Worm (Caenorhabditis elegans): Measurements from ENCODE around the gene twk-18.
A peak's percentile ranks its signal among the peaks of the same experiment; 100 is the strongest.

ce11 chrX:8952007-8952406 lies 35.9 kb upstream of the twk-18 start:
- TF ChIP-seq vab-7 (GFP tag; IDR thresholded peaks at IDR 0.05) (no peak), snpc-4 (tag; optimal IDR thresholded peaks at IDR 0.05) (no peak), nhr-237 (tag; optimal IDR thresholded peaks at IDR 0.05) (no peak), unc-62 (GFP tag; optimal IDR thresholded peaks at IDR 0.05 in 1 of 2) (no peak), unc-62 (tag; optimal IDR thresholded peaks at IDR 0.05) (no peak), ama-1 (optimal IDR thresholded peaks at IDR 0.05) (no peak), fkh-10 (GFP tag; optimal IDR thresholded peaks at IDR 0.05) (peak; percentile 27), mep-1 (tag; optimal IDR thresholded peaks at IDR 0.05) (no peak), aly-2 (tag; optimal IDR thresholded peaks at IDR 0.05) (no peak), pqm-1 (tag; optimal IDR thresholded peaks at IDR 0.05) (no peak), fos-1 (tag; optimal IDR thresholded peaks at IDR 0.05) (no peak), unc-130 (GFP tag; optimal IDR thresholded peaks at IDR 0.05) (no peak)
